Comparison of ENCODE assay signal across 4 fruit fly cellular contexts in genomic region chr3R:4676981-4677665, dm6.
TF ChIP-seq lines count a peak whose summit lies in the region.

No protein-coding gene starts in this region.

- TF ChIP-seq CTCF in whole organism, embryonic (GFP tag; optimal IDR thresholded peaks at IDR 0.05; lab: Kevin White, UChicago), result no peak

TF ChIP-seq in whole organism, adult, 20 proteins besides CTCF, POLR2A, EP300 and RAD21:
- TF ChIP-seq CG7101 (tag; optimal IDR thresholded peaks at IDR 0.05; lab: Kevin White, UChicago), result no peak
- peak; percentile 3 for TF ChIP-seq kay (GFP tag; lab: Kevin White, UChicago; ENCODE audit: borderline replicate concordance)
- TF ChIP-seq toe (GFP tag; optimal IDR thresholded peaks at IDR 0.05; lab: Kevin White, UChicago), result no peak

TF ChIP-seq in whole organism, embryonic, 481 proteins besides CTCF, POLR2A, EP300 and RAD21:
- no peak for TF ChIP-seq nerfin-1 (tag; optimal IDR thresholded peaks at IDR 0.05; lab: Kevin White, UChicago)
- no peak for TF ChIP-seq az2 (GFP tag; optimal IDR thresholded peaks at IDR 0.05; lab: Kevin White, UChicago)
- TF ChIP-seq CG14710 (tag; optimal IDR thresholded peaks at IDR 0.05; lab: Kevin White, UChicago), result peak; percentile 89
- peak; percentile 65 for TF ChIP-seq stwl (tag; optimal IDR thresholded peaks at IDR 0.05; lab: Kevin White, UChicago)

TF ChIP-seq in whole organism, prepupa, 60 proteins besides CTCF, POLR2A, EP300 and RAD21:
- TF ChIP-seq fd85E (GFP tag; optimal IDR thresholded peaks at IDR 0.05; lab: Kevin White, UChicago), result no peak
- TF ChIP-seq dsx (GFP tag; optimal IDR thresholded peaks at IDR 0.05; lab: Kevin White, UChicago; ENCODE audit: poor library complexity, severe bottlenecking), result peak; percentile 22
TF ChIP-seq in whole organism, prepupa: peak in this region for 1.

TF ChIP-seq in whole organism, pupa, 21 proteins besides CTCF, POLR2A, EP300 and RAD21:
- TF ChIP-seq Pif1B (GFP tag; optimal IDR thresholded peaks at IDR 0.05; lab: Kevin White, UChicago), result no peak
- peak; percentile 72 for TF ChIP-seq EcR (GFP tag; optimal IDR thresholded peaks at IDR 0.05; lab: Kevin White, UChicago)
- TF ChIP-seq CG17806 (tag; optimal IDR thresholded peaks at IDR 0.05; lab: Kevin White, UChicago), result no peak
- TF ChIP-seq CG9948 (tag; optimal IDR thresholded peaks at IDR 0.05; lab: Kevin White, UChicago), result no peak
- no peak for TF ChIP-seq CG13204 (GFP tag; optimal IDR thresholded peaks at IDR 0.05; lab: Kevin White, UChicago)
